Worm (Caenorhabditis elegans) whole organism, L2 larva: Measurements from ENCODE around the gene gldi-10.
A peak's percentile ranks its signal among the peaks of the same experiment; 100 is the strongest.

Source experiments
- ama-1 ChIP-seq: fragments of 150-350 bp; optimal IDR thresholded peaks from 2 replicates; lab custom pipeline; 2018; ENCODE audit warnings: inconsistent platforms
- gmeb-1 ChIP-seq: fragments of 150-350 bp; optimal IDR thresholded peaks from 2 replicates; lab custom pipeline; 2014; ENCODE audit warnings: missing biosample characterization, missing genetic modification characterization
- lin-11 ChIP-seq: fragments of 150-350 bp; sonication (generic microtip); optimal IDR thresholded peaks from 2 replicates; lab custom pipeline; 2014; ENCODE audit warnings: missing biosample characterization, missing genetic modification characterization, inconsistent platforms, mixed read lengths
- lsy-2 ChIP-seq, 2 experiments: fragments of 150-350 bp in 1 of 2; sonication (generic microtip) in 1 of 2; optimal IDR thresholded peaks; 2 replicates each; lab custom pipeline; 2014 to 2017; ENCODE audit warnings: missing biosample characterization in 2 of 2, missing genetic modification characterization in 2 of 2
- mdl-1 ChIP-seq, 2 experiments: fragments of 150-350 bp in 1 of 2; sonication (generic microtip) in 1 of 2; optimal IDR thresholded peaks; 2 replicates each; lab custom pipeline; 2017; ENCODE audit warnings: missing biosample characterization in 2 of 2, missing genetic modification characterization in 2 of 2
- nhr-10 ChIP-seq: sonication (generic microtip); optimal IDR thresholded peaks from 2 replicates; lab custom pipeline; 2017; ENCODE audit warnings: missing biosample characterization, missing genetic modification characterization
- nhr-11 ChIP-seq: fragments of 150-350 bp; optimal IDR thresholded peaks from 2 replicates; lab custom pipeline; 2014; ENCODE audit warnings: missing biosample characterization, missing genetic modification characterization
- nhr-12 ChIP-seq: fragments of 150-350 bp; optimal IDR thresholded peaks from 2 replicates; lab custom pipeline; 2014; ENCODE audit warnings: missing biosample characterization, missing genetic modification characterization
- nhr-237 ChIP-seq: fragments of 150-350 bp; optimal IDR thresholded peaks from 2 replicates; lab custom pipeline; 2014; ENCODE audit warnings: missing biosample characterization, missing genetic modification characterization
- snpc-4 ChIP-seq: fragments of 150-350 bp; optimal IDR thresholded peaks from 2 replicates; lab custom pipeline; 2014; ENCODE audit warnings: missing biosample characterization, missing genetic modification characterization
- unc-39 ChIP-seq: fragments of 150-350 bp; optimal IDR thresholded peaks from 2 replicates; lab custom pipeline; 2014; ENCODE audit warnings: missing biosample characterization, missing genetic modification characterization
- zag-1 ChIP-seq: fragments of 150-350 bp; optimal IDR thresholded peaks from 2 replicates; lab custom pipeline; 2014; ENCODE audit warnings: missing biosample characterization, missing genetic modification characterization
- ztf-11 ChIP-seq: sonication (generic microtip); optimal IDR thresholded peaks from 2 replicates; lab custom pipeline; 2017; ENCODE audit warnings: missing biosample characterization, missing genetic modification characterization
- ztf-4 ChIP-seq: fragments of 150-350 bp; optimal IDR thresholded peaks from 2 replicates; lab custom pipeline; 2014; ENCODE audit warnings: missing biosample characterization, missing genetic modification characterization

ce11 chrIV:9063518-9063917 lies 35.5 kb upstream of the gldi-10 start:
- TF ChIP-seq nhr-237 (tag; lab: Kevin White, UChicago) (no peak), zag-1 (tag; lab: Kevin White, UChicago) (no peak), lsy-2 (tag; optimal IDR thresholded peaks at IDR 0.05; lab: Kevin White, UChicago) (peak in 1 of 2 experiments; percentile 36), nhr-11 (tag; lab: Kevin White, UChicago) (no peak), gmeb-1 (tag; lab: Kevin White, UChicago) (no peak), nhr-10 (tag; lab: Kevin White, UChicago) (no peak), ztf-4 (no peak), mdl-1 (tag; optimal IDR thresholded peaks at IDR 0.05; lab: Kevin White, UChicago) (no peak), unc-39 (tag; lab: Kevin White, UChicago) (no peak), ama-1 (lab: Kevin White, UChicago) (no peak), nhr-12 (tag; lab: Kevin White, UChicago) (no peak), ztf-11 (no peak), lin-11 (tag; lab: Kevin White, UChicago) (no peak), snpc-4 (tag; lab: Kevin White, UChicago) (no peak)
